Worm (Caenorhabditis elegans) whole organism, L4 larva: Measurements from ENCODE around the gene F09E10.1.
A peak's percentile ranks its signal among the peaks of the same experiment; 100 is the strongest.

Source experiments
- D1046.2 ChIP-seq: fragments of 200-800 bp; sonication (Bioruptor generic); IDR thresholded peaks from 2 replicates; pipeline ENCODE4 v1.3.6; 2022; ENCODE audit warnings: missing genetic modification characterization, missing compliant biosample characterization
- F26F4.8 ChIP-seq: fragments of 200-800 bp; sonication (Bioruptor generic); conservative IDR thresholded peaks from 2 replicates; pipeline ENCODE4 v1.3.6; 2022; ENCODE audit warnings: missing genetic modification characterization, missing compliant biosample characterization
- T20F7.1 ChIP-seq: fragments of 200-800 bp; sonication (Bioruptor generic); optimal IDR thresholded peaks from 2 replicates; lab custom pipeline; 2018; ENCODE audit warnings: mild to moderate bottlenecking, missing genetic modification characterization, missing compliant biosample characterization
- ZK337.2 ChIP-seq: fragments of 200-800 bp; sonication (Bioruptor generic); IDR thresholded peaks from 2 replicates; pipeline ENCODE4 v1.3.6; 2022; ENCODE audit warnings: missing genetic modification reagents, missing genetic modification characterization, missing compliant biosample characterization
- aly-2 ChIP-seq: sonication (generic microtip); optimal IDR thresholded peaks from 2 replicates; lab custom pipeline; 2018; ENCODE audit warnings: missing biosample characterization, missing genetic modification characterization
- ama-1 ChIP-seq: fragments of 150-350 bp; optimal IDR thresholded peaks from 2 replicates; lab custom pipeline; 2014; ENCODE audit warnings: inconsistent platforms, mixed read lengths
- arid-1 ChIP-seq: fragments of 200-800 bp; sonication (Bioruptor generic); conservative IDR thresholded peaks from 2 replicates; pipeline ENCODE4 v1.3.6; 2022; ENCODE audit warnings: missing genetic modification reagents, missing genetic modification characterization, missing compliant biosample characterization
- attf-4 ChIP-seq: sonication (generic microtip); optimal IDR thresholded peaks from 3 replicates; lab custom pipeline; 2017; ENCODE audit warnings: missing biosample characterization, missing genetic modification characterization
- ceh-28 ChIP-seq: fragments of 150-350 bp; optimal IDR thresholded peaks from 2 replicates; lab custom pipeline; 2014; ENCODE audit warnings: missing biosample characterization, missing genetic modification reagents, missing genetic modification characterization
- ceh-32 ChIP-seq: sonication (generic microtip); optimal IDR thresholded peaks from 2 replicates; lab custom pipeline; 2016; ENCODE audit warnings: mild to moderate bottlenecking, missing genetic modification characterization, missing compliant biosample characterization; ENCODE audit not compliant: poor library complexity
- ceh-44 ChIP-seq: fragments of 200-800 bp; sonication (Bioruptor generic); IDR thresholded peaks from 2 replicates; pipeline ENCODE4 v1.3.6; 2022; ENCODE audit warnings: missing genetic modification reagents, missing genetic modification characterization, missing compliant biosample characterization
- ceh-82 ChIP-seq: sonication (generic microtip); optimal IDR thresholded peaks from 2 replicates; lab custom pipeline; 2017; ENCODE audit warnings: missing biosample characterization, missing genetic modification characterization
- ctbp-1 ChIP-seq: fragments of 200-800 bp; sonication (Bioruptor generic); IDR thresholded peaks from 2 replicates; pipeline ENCODE4 v1.3.6; 2022; ENCODE audit warnings: missing genetic modification reagents, missing genetic modification characterization, missing compliant biosample characterization
- dmd-9 ChIP-seq: fragments of 200-800 bp; sonication (Bioruptor generic); IDR thresholded peaks from 2 replicates; pipeline ENCODE4 v1.3.6; 2022; ENCODE audit warnings: missing genetic modification reagents, missing genetic modification characterization, missing compliant biosample characterization
- duxl-1 ChIP-seq: sonication (generic microtip); optimal IDR thresholded peaks from 2 replicates; lab custom pipeline; 2016; ENCODE audit warnings: mild to moderate bottlenecking, missing genetic modification characterization, moderate library complexity, missing compliant biosample characterization; ENCODE audit not compliant: poor library complexity
- dve-1 ChIP-seq: sonication (generic microtip); optimal IDR thresholded peaks from 2 replicates; lab custom pipeline; 2017; ENCODE audit warnings: antibody characterized with exemption, mild to moderate bottlenecking, missing genetic modification characterization, missing compliant biosample characterization; ENCODE audit not compliant: insufficient read depth
- egl-27 ChIP-seq: sonication (generic microtip); optimal IDR thresholded peaks from 3 replicates; lab custom pipeline; 2017; ENCODE audit warnings: missing biosample characterization, missing genetic modification reagents, missing genetic modification characterization
- egl-43 ChIP-seq: fragments of 200-800 bp; sonication (Bioruptor generic); IDR thresholded peaks from 2 replicates; pipeline ENCODE4 v1.3.6; 2022; ENCODE audit warnings: missing genetic modification reagents, missing genetic modification characterization, missing compliant biosample characterization
- fos-1 ChIP-seq: fragments of 150-350 bp; optimal IDR thresholded peaks from 2 replicates; lab custom pipeline; 2014; ENCODE audit warnings: missing biosample characterization, missing genetic modification characterization
- hlh-11 ChIP-seq: fragments of 200-800 bp; sonication (Bioruptor generic); optimal IDR thresholded peaks from 2 replicates; lab custom pipeline; 2018; ENCODE audit warnings: mild to moderate bottlenecking, missing genetic modification characterization, missing compliant biosample characterization
- hmg-1.1 ChIP-seq: fragments of 200-800 bp; sonication (Bioruptor generic); IDR thresholded peaks from 2 replicates; pipeline ENCODE4 v1.3.6; 2022; ENCODE audit warnings: missing genetic modification reagents, missing genetic modification characterization, missing compliant biosample characterization
- lim-7 ChIP-seq: fragments of 200-800 bp; sonication (Bioruptor generic); IDR thresholded peaks from 2 replicates; pipeline ENCODE4 v1.3.6; 2022; ENCODE audit warnings: missing genetic modification characterization, missing compliant biosample characterization
- lin-1 ChIP-seq: fragments of 200-800 bp; sonication (Bioruptor generic); IDR thresholded peaks from 2 replicates; pipeline ENCODE4 v1.3.6; 2022; ENCODE audit warnings: missing genetic modification reagents, missing genetic modification characterization, missing compliant biosample characterization
- lin-13 ChIP-seq: fragments of 150-350 bp; optimal IDR thresholded peaks from 2 replicates; lab custom pipeline; 2014; ENCODE audit warnings: missing biosample characterization, missing genetic modification reagents, missing genetic modification characterization
- lin-29 ChIP-seq: fragments of 200-800 bp; sonication (Bioruptor generic); IDR thresholded peaks from 2 replicates; pipeline ENCODE4 v1.3.6; 2022; ENCODE audit warnings: missing genetic modification reagents, missing genetic modification characterization, missing compliant biosample characterization
- lin-38 ChIP-seq: fragments of 200-800 bp; sonication (Bioruptor generic); IDR thresholded peaks from 2 replicates; pipeline ENCODE4 v1.3.6; 2022; ENCODE audit warnings: missing genetic modification reagents, missing genetic modification characterization, missing compliant biosample characterization
- lin-39 ChIP-seq: fragments of 150-350 bp; optimal IDR thresholded peaks from 2 replicates; lab custom pipeline; 2014; ENCODE audit warnings: missing biosample characterization, missing genetic modification reagents, missing genetic modification characterization
- madf-5 ChIP-seq, 2 experiments: fragments of 200-800 bp; sonication (Bioruptor generic); IDR thresholded peaks; 2 replicates each; pipeline ENCODE4 v1.3.6; 2022; ENCODE audit warnings: missing compliant biosample characterization in 2 of 2, missing genetic modification characterization in 2 of 2
- madf-9 ChIP-seq: fragments of 200-800 bp; sonication (Bioruptor generic); conservative IDR thresholded peaks from 2 replicates; pipeline ENCODE4 v1.3.6; 2022; ENCODE audit warnings: missing genetic modification reagents, missing genetic modification characterization, missing compliant biosample characterization
- nhr-10 ChIP-seq: fragments of 150-350 bp; optimal IDR thresholded peaks from 2 replicates; lab custom pipeline; 2014; ENCODE audit warnings: missing biosample characterization, missing genetic modification characterization
- nhr-102 ChIP-seq: sonication (generic microtip); optimal IDR thresholded peaks from 2 replicates; lab custom pipeline; 2016; ENCODE audit warnings: mild to moderate bottlenecking, missing genetic modification characterization, moderate library complexity, missing compliant biosample characterization
- nhr-111 ChIP-seq: fragments of 200-800 bp; sonication (Bioruptor generic); optimal IDR thresholded peaks from 2 replicates; lab custom pipeline; 2018; ENCODE audit warnings: mild to moderate bottlenecking, missing genetic modification characterization, missing compliant biosample characterization
- nhr-25 ChIP-seq: sonication (generic microtip); optimal IDR thresholded peaks from 2 replicates; lab custom pipeline; 2017; ENCODE audit warnings: missing genetic modification characterization, mild to moderate bottlenecking, missing compliant biosample characterization, antibody characterized with exemption, moderate library complexity, borderline replicate concordance; ENCODE audit not compliant: insufficient read depth
- nhr-28 ChIP-seq: fragments of 150-350 bp; optimal IDR thresholded peaks from 2 replicates; lab custom pipeline; 2014; ENCODE audit warnings: missing biosample characterization, missing genetic modification characterization
- nhr-41 ChIP-seq: fragments of 200-800 bp; sonication (Bioruptor generic); IDR thresholded peaks from 2 replicates; pipeline ENCODE4 v1.3.6; 2022; ENCODE audit warnings: missing genetic modification reagents, missing genetic modification characterization, missing compliant biosample characterization
- nhr-42 ChIP-seq: fragments of 200-800 bp; sonication (Bioruptor generic); IDR thresholded peaks from 2 replicates; pipeline ENCODE4 v1.3.6; 2022; ENCODE audit warnings: missing genetic modification characterization, missing compliant biosample characterization
- nhr-48 ChIP-seq: sonication (generic microtip); optimal IDR thresholded peaks from 2 replicates; lab custom pipeline; 2016; ENCODE audit warnings: mild to moderate bottlenecking, missing genetic modification characterization, missing compliant biosample characterization
- nhr-76 ChIP-seq: fragments of 150-350 bp; optimal IDR thresholded peaks from 2 replicates; lab custom pipeline; 2014; ENCODE audit warnings: missing biosample characterization, missing genetic modification characterization
- nhr-77 ChIP-seq: fragments of 150-350 bp; optimal IDR thresholded peaks from 2 replicates; lab custom pipeline; 2014; ENCODE audit warnings: missing biosample characterization, missing genetic modification characterization
- pqm-1 ChIP-seq: sonication (generic microtip); optimal IDR thresholded peaks from 2 replicates; lab custom pipeline; 2017; ENCODE audit warnings: missing biosample characterization, missing genetic modification characterization
- rbr-2 ChIP-seq: sonication (generic microtip); optimal IDR thresholded peaks from 2 replicates; lab custom pipeline; 2016; ENCODE audit warnings: missing genotype, missing genetic modification characterization, missing compliant biosample characterization
- saeg-2 ChIP-seq: fragments of 200-800 bp; sonication (Bioruptor generic); IDR thresholded peaks from 2 replicates; pipeline ENCODE4 v1.3.6; 2022; ENCODE audit warnings: missing genetic modification reagents, missing genetic modification characterization, missing compliant biosample characterization
- snpc-1.2 ChIP-seq: fragments of 200-800 bp; sonication (Bioruptor generic); IDR thresholded peaks from 2 replicates; pipeline ENCODE4 v1.3.6; 2022; ENCODE audit warnings: missing genetic modification reagents, missing genetic modification characterization, missing compliant biosample characterization
- snpc-4 ChIP-seq: fragments of 150-350 bp; optimal IDR thresholded peaks from 2 replicates; lab custom pipeline; 2014; ENCODE audit warnings: missing biosample characterization, missing genetic modification characterization
- tag-97 ChIP-seq: fragments of 200-800 bp; sonication (Bioruptor generic); IDR thresholded peaks from 2 replicates; pipeline ENCODE4 v1.3.6; 2022; ENCODE audit warnings: missing genetic modification characterization, missing compliant biosample characterization
- tra-1 ChIP-seq: fragments of 200-800 bp; sonication (Bioruptor generic); IDR thresholded peaks from 2 replicates; pipeline ENCODE4 v1.3.6; 2022; ENCODE audit warnings: missing genetic modification reagents, missing genetic modification characterization, missing compliant biosample characterization
- unc-62 ChIP-seq, 3 experiments: fragments of 150-350 bp in 1 of 3; sonication (generic microtip); optimal IDR thresholded peaks in 2 of 3; peaks in 1 of 3; 1 replicate in 1 of 3; 2 replicates in 2 of 3; lab custom pipeline; 2014 to 2017; ENCODE audit warnings: missing biosample characterization in 3 of 3, missing genetic modification characterization in 3 of 3, missing genetic modification reagents in 3 of 3, missing genotype in 1 of 3
- vab-7 ChIP-seq: fragments of 200-800 bp; sonication (Bioruptor generic); IDR thresholded peaks from 2 replicates; pipeline ENCODE4 v1.3.6; 2022; ENCODE audit warnings: missing genetic modification reagents, missing genetic modification characterization, missing compliant biosample characterization
- zip-11 ChIP-seq: fragments of 200-800 bp; sonication (Bioruptor generic); IDR thresholded peaks from 2 replicates; pipeline ENCODE4 v1.3.6; 2022; ENCODE audit warnings: missing genetic modification characterization, missing compliant biosample characterization
- zip-2 ChIP-seq: fragments of 150-350 bp; optimal IDR thresholded peaks from 2 replicates; lab custom pipeline; 2014; ENCODE audit warnings: missing biosample characterization, missing genetic modification characterization
- ztf-7 ChIP-seq: fragments of 150-350 bp; optimal IDR thresholded peaks from 2 replicates; lab custom pipeline; 2014; ENCODE audit warnings: missing biosample characterization, missing genetic modification characterization

The F09E10.1 gene

ce11 chrX:1454385-1454784, 48.2 kb upstream of the F09E10.1 start (continued):
- TF ChIP-seq nhr-42 (no peak; the same call in 1 of the 2 replicates), ZK337.2 (GFP tag; lab: Robert Waterston, UW) (no peak), nhr-41 (GFP tag; lab: Robert Waterston, UW) (peak; percentile 80; the same call in 1 of the 2 replicates), lin-39 (tag; lab: Kevin White, UChicago) (no peak), nhr-111 (GFP tag; lab: Kevin White, UChicago) (no peak), nhr-10 (tag; lab: Kevin White, UChicago) (peak; percentile 80), saeg-2 (peak; percentile 76; the same call in 1 of the 2 replicates), pqm-1 (tag; lab: Kevin White, UChicago) (peak; percentile 28), lin-1 (peak; percentile 91), aly-2 (tag; lab: Kevin White, UChicago) (no peak), madf-9 (GFP tag; lab: Robert Waterston, UW) (peak; percentile 51; the same call in 1 of the 2 replicates), nhr-102 (tag; lab: Kevin White, UChicago) (peak; percentile 80), T20F7.1 (GFP tag; lab: Kevin White, UChicago) (peak; percentile 68), ceh-28 (tag; lab: Kevin White, UChicago) (no peak), zip-2 (tag; lab: Kevin White, UChicago) (peak; percentile 99), rbr-2 (tag; lab: Kevin White, UChicago) (peak; percentile 93), attf-4 (peak; percentile 70), lim-7 (GFP tag; lab: Robert Waterston, UW) (no peak), nhr-77 (peak; percentile 91), D1046.2 (GFP tag; lab: Robert Waterston, UW) (no peak), ceh-44 (GFP tag; lab: Robert Waterston, UW) (no peak), F26F4.8 (no peak), lin-38 (GFP tag; lab: Robert Waterston, UW) (peak; percentile 66), hmg-1.1 (GFP tag; lab: Robert Waterston, UW) (peak; percentile 97), dmd-9 (GFP tag; lab: Robert Waterston, UW) (peak; percentile 80), snpc-1.2 (GFP tag; lab: Robert Waterston, UW) (no peak), ceh-32 (peak; percentile 10), arid-1 (peak; percentile 86), tag-97 (GFP tag; lab: Robert Waterston, UW) (no peak), ama-1 (lab: Kevin White, UChicago) (no peak), tra-1 (GFP tag; lab: Robert Waterston, UW) (peak; percentile 84), zip-11 (GFP tag; lab: Robert Waterston, UW) (no peak), fos-1 (tag; lab: Kevin White, UChicago) (peak; percentile 100), dve-1 (tag; lab: Kevin White, UChicago) (peak; percentile 97), nhr-25 (tag; lab: Kevin White, UChicago) (peak; percentile 88), snpc-4 (tag; lab: Kevin White, UChicago) (peak; percentile 28), unc-62 (GFP tag; optimal IDR thresholded peaks at IDR 0.05 in 1 of 2; lab: Kevin White, UChicago) (peak in 1 of 2 experiments; percentile 97), unc-62 (tag; optimal IDR thresholded peaks at IDR 0.05; lab: Kevin White, UChicago) (no peak), hlh-11 (peak; percentile 99), madf-5 (GFP tag; IDR thresholded peaks at IDR 0.05; lab: Robert Waterston, UW) (peak in 1 of 2 experiments; percentile 32; a peak in 1 of 4 replicates), egl-27 (tag; lab: Kevin White, UChicago) (no peak), lin-29 (GFP tag; lab: Robert Waterston, UW) (peak; percentile 42; the same call in 1 of the 2 replicates), lin-13 (GFP tag; lab: Kevin White, UChicago) (peak; percentile 44), ztf-7 (tag; lab: Kevin White, UChicago) (peak; percentile 73), vab-7 (peak; percentile 16; the same call in 1 of the 2 replicates), ceh-82 (tag; lab: Kevin White, UChicago) (no peak), nhr-76 (tag; lab: Kevin White, UChicago) (no peak), duxl-1 (tag; lab: Kevin White, UChicago) (peak; percentile 64), nhr-28 (tag; lab: Kevin White, UChicago) (peak; percentile 96), egl-43 (GFP tag; lab: Robert Waterston, UW) (peak; percentile 89), ctbp-1 (GFP tag; lab: Robert Waterston, UW) (peak; percentile 67), nhr-48 (tag; lab: Kevin White, UChicago) (peak; percentile 90)
